Worm (Caenorhabditis elegans) whole organism, midembryonic: Measurements from ENCODE around the gene mai-1.

Experiments
- T22C8.4 ChIP-seq: fragments of 200-800 bp; sonication (Bioruptor generic); IDR thresholded peaks from 2 replicates; pipeline ENCODE4 v1.3.6; 2022; ENCODE audit warnings: missing genetic modification characterization, missing compliant biosample characterization
- cog-1 ChIP-seq: sonication (generic microtip); optimal IDR thresholded peaks from 2 replicates; lab custom pipeline; 2016; ENCODE audit warnings: missing genetic modification characterization, missing compliant biosample characterization
- flt-1 ChIP-seq: fragments of 200-800 bp; sonication (Bioruptor generic); IDR thresholded peaks from 2 replicates; pipeline ENCODE4 v1.3.6; 2022; ENCODE audit warnings: missing genetic modification characterization, missing compliant biosample characterization
- klf-2 ChIP-seq: fragments of 200-800 bp; sonication (Bioruptor generic); conservative IDR thresholded peaks from 2 replicates; pipeline ENCODE4 v1.3.6; 2022; ENCODE audit warnings: missing genetic modification reagents, missing genetic modification characterization, missing compliant biosample characterization
- med-1 ChIP-seq: sonication (generic microtip); optimal IDR thresholded peaks from 2 replicates; lab custom pipeline; 2017; ENCODE audit warnings: missing genetic modification characterization, mild to moderate bottlenecking, missing compliant biosample characterization, antibody characterized with exemption, missing genetic modification reagents; ENCODE audit not compliant: insufficient read depth
- ref-1 ChIP-seq: fragments of 200-800 bp; sonication (Bioruptor generic); conservative IDR thresholded peaks from 2 replicates; pipeline ENCODE4 v1.3.6; 2022; ENCODE audit warnings: missing genetic modification reagents, missing genetic modification characterization, missing compliant biosample characterization
- tab-1 ChIP-seq: fragments of 200-800 bp; sonication (Bioruptor generic); IDR thresholded peaks from 2 replicates; pipeline ENCODE4 v1.3.6; 2022; ENCODE audit warnings: missing genetic modification characterization, missing compliant biosample characterization
- ztf-23 ChIP-seq: fragments of 200-800 bp; sonication (Bioruptor generic); IDR thresholded peaks from 2 replicates; pipeline ENCODE4 v1.3.6; 2022; ENCODE audit warnings: missing genetic modification reagents, missing genetic modification characterization, missing compliant biosample characterization
- ztf-29 ChIP-seq: fragments of 200-800 bp; sonication (Bioruptor generic); IDR thresholded peaks from 2 replicates; pipeline ENCODE4 v1.3.6; 2022; ENCODE audit warnings: missing genetic modification reagents, missing genetic modification characterization, missing compliant biosample characterization

The mai-1 gene

DNA sequence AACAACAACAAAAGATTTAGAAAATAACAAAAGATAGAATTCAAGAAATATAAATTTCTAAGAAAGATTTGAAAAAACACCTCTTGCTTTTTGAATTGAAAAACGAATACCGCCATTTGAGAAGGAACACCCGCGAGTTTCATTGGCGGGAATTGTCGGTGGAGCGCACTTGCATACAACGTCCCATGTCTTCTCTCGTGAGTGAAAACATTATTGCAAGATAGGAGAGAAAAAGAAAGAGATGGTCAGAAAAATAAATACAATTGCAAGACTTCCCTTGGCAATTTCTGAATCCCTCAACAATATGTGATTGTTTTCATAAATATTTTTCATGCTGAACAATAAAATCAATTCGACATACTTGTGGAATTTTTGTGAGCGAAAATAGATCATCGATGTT, 10.3 kb downstream of the mai-1 start, which contains the start of gene K10B3.5:
Gene K10B3.5, minus strand, starts transcription at position 343 of the 400 bp plus-strand sequence.
- TF ChIP-seq ztf-23, result no peak
- TF ChIP-seq T22C8.4, result no peak
- no peak for TF ChIP-seq ref-1
- TF ChIP-seq cog-1, result no peak
- no peak for TF ChIP-seq klf-2 (GFP tag; lab: Robert Waterston, UW)
- TF ChIP-seq med-1 (GFP tag; lab: Kevin White, UChicago), result no peak
- 0 out of 2 replicates have a peak, but pooled peaks have one; percentile 25 for TF ChIP-seq flt-1 (GFP tag; lab: Robert Waterston, UW)

DNA sequence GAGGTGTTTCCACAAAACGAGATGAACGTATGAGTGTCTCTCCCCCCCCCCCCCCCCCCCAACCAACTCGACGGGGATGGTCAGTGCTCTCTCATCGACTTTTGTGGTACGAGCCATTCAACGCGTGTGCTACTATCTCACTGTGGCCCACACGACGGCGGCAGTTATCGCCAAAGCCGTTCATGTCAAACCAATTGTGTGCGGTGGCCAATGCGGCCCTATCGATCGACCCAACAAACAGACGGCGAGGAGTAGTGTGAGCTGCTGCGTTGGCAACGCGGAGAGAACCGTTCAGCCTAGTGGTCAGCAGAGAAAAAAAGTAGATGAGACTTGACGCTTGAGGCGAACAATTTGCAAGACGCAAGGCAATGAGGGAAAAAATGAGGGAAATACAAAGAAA, 13.6 kb downstream of the mai-1 start:
- TF ChIP-seq klf-2 (GFP tag; lab: Robert Waterston, UW) (no peak), ztf-29 (no peak), ztf-23 (peak; percentile 40; the same call in 1 of the 2 replicates), T22C8.4 (peak; percentile 77), ref-1 (no peak), cog-1 (no peak), tab-1 (GFP tag; lab: Robert Waterston, UW) (no peak), flt-1 (GFP tag; lab: Robert Waterston, UW) (peak; percentile 61; the same call in 1 of the 2 replicates), med-1 (GFP tag; lab: Kevin White, UChicago) (no peak)

DNA sequence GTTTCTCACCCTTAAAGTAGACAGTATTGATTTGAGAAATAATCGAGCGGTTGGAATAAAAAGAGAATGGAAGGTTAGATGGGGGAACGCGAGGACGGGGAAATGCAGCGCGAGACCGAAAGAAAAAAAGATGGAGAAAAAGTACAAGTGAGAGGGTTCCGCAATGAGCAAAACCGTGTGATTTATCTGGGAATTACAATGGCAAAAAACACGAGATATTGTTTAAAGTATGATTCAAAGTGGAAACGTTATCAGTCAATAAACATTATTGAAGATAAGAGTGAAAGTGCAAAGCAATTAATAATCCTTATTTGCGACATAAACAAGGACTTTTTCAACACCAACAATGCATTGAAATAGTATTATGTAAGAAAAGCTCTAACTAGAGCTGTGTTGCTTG, 14.2 kb downstream of the mai-1 start, which contains the start of gene ztf-13:
Gene ztf-13, minus strand, starts transcription at position 11 of the 400 bp plus-strand sequence.
- TF ChIP-seq tab-1 (GFP tag; lab: Robert Waterston, UW), result no peak
- TF ChIP-seq ref-1, result no peak
- TF ChIP-seq klf-2 (GFP tag; lab: Robert Waterston, UW), result no peak
- TF ChIP-seq ztf-29, result no peak
- no peak for TF ChIP-seq med-1 (GFP tag; lab: Kevin White, UChicago)
- no peak for TF ChIP-seq T22C8.4
- no peak for TF ChIP-seq ztf-23
- no peak for TF ChIP-seq flt-1 (GFP tag; lab: Robert Waterston, UW)
- no peak for TF ChIP-seq cog-1

DNA sequence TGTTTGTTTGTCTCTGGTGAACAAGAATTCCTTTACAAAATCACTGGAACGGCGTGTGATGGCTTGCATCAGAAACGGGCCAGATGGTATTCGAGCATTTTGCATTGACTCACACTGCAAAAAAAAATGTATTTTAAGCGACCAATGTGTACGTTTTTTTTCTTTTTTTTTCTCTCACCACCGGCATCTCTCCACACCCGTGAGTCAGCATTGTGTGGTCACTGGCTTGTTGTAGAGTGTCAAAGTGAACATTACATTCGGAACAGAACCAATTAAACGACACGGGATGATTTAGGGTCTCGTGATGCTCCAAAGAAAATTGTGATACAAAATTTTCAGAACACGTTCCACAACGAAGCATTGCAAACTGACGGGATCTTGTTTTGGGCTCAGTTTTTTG, 14.8 kb downstream of the mai-1 start:
- TF ChIP-seq klf-2 (GFP tag; lab: Robert Waterston, UW) (no peak), cog-1 (no peak), tab-1 (GFP tag; lab: Robert Waterston, UW) (no peak), ztf-23 (no peak), ztf-29 (no peak), T22C8.4 (no peak)

DNA sequence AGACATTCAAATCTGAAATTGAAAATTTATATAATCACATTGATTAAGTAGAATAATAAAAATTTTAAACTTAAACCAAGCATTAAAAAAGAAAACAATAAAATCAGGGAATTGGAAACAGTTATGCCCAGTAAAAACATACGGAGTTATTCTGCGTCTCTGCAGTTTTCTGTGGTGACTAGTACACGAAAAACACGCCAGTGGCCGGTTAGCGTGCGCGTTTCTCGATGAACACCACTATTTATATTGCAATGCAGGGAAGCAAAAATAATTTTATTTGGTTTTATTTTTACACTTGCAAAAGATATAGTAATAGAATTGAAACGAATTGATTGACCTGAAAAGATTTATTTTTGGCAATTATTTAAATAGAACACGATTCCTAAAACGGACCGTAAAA, 16.6 kb downstream of the mai-1 start, which contains the start of gene sec-3:
Gene sec-3, minus strand, starts transcription at position 21 of the 400 bp plus-strand sequence.
- TF ChIP-seq tab-1 (GFP tag; lab: Robert Waterston, UW), result peak; percentile 65; the same call in 1 of the 2 replicates
- TF ChIP-seq ref-1, result no peak
- TF ChIP-seq ztf-29, result peak; percentile 58; the same call in 1 of the 2 replicates
- peak; percentile 62; the same call in 1 of the 2 replicates for TF ChIP-seq klf-2 (GFP tag; lab: Robert Waterston, UW)
- TF ChIP-seq flt-1 (GFP tag; lab: Robert Waterston, UW), result peak; percentile 85
- TF ChIP-seq ztf-23, result peak; percentile 78; the same call in 1 of the 2 replicates
- peak; percentile 88 for TF ChIP-seq cog-1
- peak; percentile 61 for TF ChIP-seq med-1 (GFP tag; lab: Kevin White, UChicago)
- no peak for TF ChIP-seq T22C8.4

DNA sequence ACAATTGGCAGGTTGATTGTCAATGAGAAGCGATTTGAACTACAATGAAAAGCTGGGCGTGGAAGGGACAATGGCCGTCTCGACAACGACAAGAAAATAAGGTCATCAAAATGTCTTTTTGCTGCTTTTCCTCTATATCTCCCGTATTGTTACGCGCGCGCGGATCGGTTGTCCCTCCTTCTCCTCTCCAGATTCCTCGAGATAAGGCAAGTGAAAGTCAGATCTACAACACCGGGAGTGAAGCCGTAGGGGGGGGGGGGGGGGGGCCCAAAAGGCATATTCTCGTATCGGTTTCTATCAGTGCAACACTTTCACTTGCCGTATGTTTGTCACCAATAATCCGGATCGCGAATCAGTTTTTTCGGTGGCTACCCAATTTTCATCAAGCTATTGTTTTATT, 22.1 kb downstream of the mai-1 start, which contains the start of gene wrt-2:
Gene wrt-2, minus strand, starts transcription at position 46 of the 400 bp plus-strand sequence.
- TF ChIP-seq ztf-29, result no peak
- TF ChIP-seq T22C8.4, result no peak
- no peak for TF ChIP-seq flt-1 (GFP tag; lab: Robert Waterston, UW)
- no peak for TF ChIP-seq klf-2 (GFP tag; lab: Robert Waterston, UW)
- TF ChIP-seq cog-1, result no peak
- no peak for TF ChIP-seq ztf-23
- TF ChIP-seq ref-1, result no peak
- TF ChIP-seq med-1 (GFP tag; lab: Kevin White, UChicago), result no peak
- no peak for TF ChIP-seq tab-1 (GFP tag; lab: Robert Waterston, UW)

DNA sequence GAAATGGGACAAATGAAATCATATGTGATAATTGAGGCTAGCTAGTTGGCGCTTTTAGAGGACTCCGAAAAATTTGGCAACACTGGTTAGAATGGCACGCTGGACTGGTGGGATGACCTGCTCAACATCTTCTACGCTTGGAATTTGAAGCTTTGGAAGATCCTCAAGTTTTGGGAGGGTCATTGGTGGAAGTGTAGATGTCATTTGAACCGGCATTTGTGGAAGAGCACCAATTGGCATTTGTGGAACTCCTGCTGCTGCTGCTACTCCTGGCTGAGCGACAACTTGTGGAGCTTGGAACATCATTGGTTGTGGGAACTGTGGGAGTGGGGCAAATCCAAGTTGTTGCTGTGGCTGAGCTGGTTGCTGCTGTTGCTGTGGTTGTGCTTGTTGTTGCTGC, 23.9 kb downstream of the mai-1 start:
- TF ChIP-seq med-1 (GFP tag; lab: Kevin White, UChicago) (no peak), T22C8.4 (no peak), ref-1 (no peak), tab-1 (GFP tag; lab: Robert Waterston, UW) (no peak), ztf-23 (no peak)

DNA sequence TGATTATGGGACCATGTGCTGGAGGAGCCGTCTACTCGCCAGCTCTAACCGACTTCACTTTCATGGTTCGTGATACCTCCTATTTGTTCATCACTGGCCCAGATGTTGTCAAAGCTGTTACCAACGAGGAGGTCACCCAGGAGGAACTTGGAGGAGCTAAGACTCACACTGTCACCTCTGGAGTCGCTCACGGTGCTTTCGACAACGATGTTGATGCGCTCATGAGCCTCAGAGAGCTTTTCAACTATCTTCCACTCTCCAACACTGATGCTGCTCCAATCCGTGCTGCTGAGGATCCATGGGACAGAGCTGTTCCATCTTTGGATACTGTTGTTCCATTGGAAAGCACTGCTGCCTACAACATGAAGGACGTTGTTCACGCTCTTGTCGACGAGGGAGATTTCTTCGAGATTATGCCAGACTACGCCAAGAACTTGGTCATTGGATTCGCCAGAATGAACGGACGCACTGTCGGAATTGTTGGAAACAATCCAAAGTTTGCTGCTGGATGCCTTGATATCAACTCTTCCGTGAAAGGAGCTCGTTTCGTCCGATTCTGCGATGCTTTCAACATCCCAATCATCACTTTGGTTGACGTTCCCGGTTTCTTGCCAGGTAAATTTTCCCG, 25.2 kb downstream of the mai-1 start:
- TF ChIP-seq ref-1 (no peak), med-1 (GFP tag; lab: Kevin White, UChicago) (no peak), T22C8.4 (no peak), tab-1 (GFP tag; lab: Robert Waterston, UW) (no peak), klf-2 (GFP tag; lab: Robert Waterston, UW) (no peak), cog-1 (no peak), ztf-23 (no peak), flt-1 (GFP tag; lab: Robert Waterston, UW) (no peak), ztf-29 (no peak)

DNA sequence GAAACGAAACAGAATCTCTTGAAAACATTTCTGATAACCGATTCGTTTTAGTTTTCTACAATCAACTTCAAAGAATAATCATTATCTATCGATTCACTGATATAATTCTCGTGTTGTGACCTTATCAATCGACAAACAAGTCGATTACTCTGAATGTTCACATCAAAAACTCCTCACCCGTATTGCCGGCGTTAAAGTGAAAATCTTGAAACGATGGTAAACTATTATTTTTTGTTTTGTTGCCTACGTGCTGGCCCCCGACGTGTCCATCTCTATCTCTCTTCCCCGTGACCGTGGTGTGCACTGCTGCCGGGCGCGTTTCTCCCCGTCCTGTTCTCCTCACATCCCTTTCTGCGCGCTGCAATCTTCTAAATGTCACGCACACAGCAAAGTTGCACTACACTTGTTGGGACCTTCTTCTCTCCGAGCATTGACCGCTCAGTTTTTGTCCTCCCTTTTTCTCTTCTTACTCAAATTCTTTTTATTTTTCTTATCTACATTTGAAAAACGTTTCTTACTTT, 26.4 kb downstream of the mai-1 start:
- no peak for TF ChIP-seq flt-1 (GFP tag; lab: Robert Waterston, UW)
- no peak for TF ChIP-seq klf-2 (GFP tag; lab: Robert Waterston, UW)
- TF ChIP-seq ztf-29, result no peak
- no peak for TF ChIP-seq cog-1
- TF ChIP-seq ztf-23, result no peak
- TF ChIP-seq ref-1, result no peak
- TF ChIP-seq med-1 (GFP tag; lab: Kevin White, UChicago), result no peak
- TF ChIP-seq tab-1 (GFP tag; lab: Robert Waterston, UW), result no peak
- TF ChIP-seq T22C8.4, result no peak

DNA sequence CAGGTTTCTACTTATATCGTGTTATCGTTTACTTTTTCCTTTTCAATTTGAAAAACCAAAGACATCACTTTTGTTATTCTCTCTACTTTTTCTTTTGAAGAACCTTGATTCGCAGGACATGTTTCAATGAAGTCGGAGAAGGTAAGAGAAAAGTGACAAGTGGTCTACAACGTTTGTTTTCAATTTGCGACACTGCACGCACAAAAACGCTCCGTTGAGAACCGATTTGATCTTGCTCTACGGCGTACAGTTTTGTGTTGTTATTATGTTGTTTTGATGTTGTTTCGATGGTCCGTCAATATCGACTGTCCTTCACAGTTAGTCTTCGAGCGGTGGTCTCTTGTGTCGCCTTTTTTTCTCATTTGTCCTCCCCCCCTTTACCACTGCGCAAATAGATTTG, 27.0 kb downstream of the mai-1 start, which contains the start of gene pccb-1:
Gene pccb-1, plus strand, starts transcription at position 127 of the 400 bp plus-strand sequence.
- no peak for TF ChIP-seq med-1 (GFP tag; lab: Kevin White, UChicago)
- TF ChIP-seq T22C8.4, result no peak
- no peak for TF ChIP-seq tab-1 (GFP tag; lab: Robert Waterston, UW)
- no peak for TF ChIP-seq ztf-29
- TF ChIP-seq ztf-23, result no peak
- TF ChIP-seq klf-2 (GFP tag; lab: Robert Waterston, UW), result no peak
- no peak for TF ChIP-seq flt-1 (GFP tag; lab: Robert Waterston, UW)
- no peak for TF ChIP-seq cog-1
- TF ChIP-seq ref-1, result no peak
